Worm (Caenorhabditis elegans) whole organism, L4 larva: ENCODE results near the gene Y57E12B.4.

ENCODE experiments used
- Y75B8A.6 ChIP-seq: fragments of 200-800 bp; sonication (Bioruptor generic); IDR thresholded peaks from 2 replicates; pipeline ENCODE4 v1.3.6; 2022; ENCODE audit warnings: missing genetic modification reagents, missing genetic modification characterization, missing compliant biosample characterization
- ceh-20 ChIP-seq: fragments of 200-800 bp; sonication (Bioruptor generic); IDR thresholded peaks from 2 replicates; pipeline ENCODE4 v1.3.6; 2022; ENCODE audit warnings: missing genetic modification reagents, missing genetic modification characterization, missing compliant biosample characterization
- ceh-32 ChIP-seq: sonication (generic microtip); optimal IDR thresholded peaks from 2 replicates; lab custom pipeline; 2016; ENCODE audit warnings: mild to moderate bottlenecking, missing genetic modification characterization, missing compliant biosample characterization; ENCODE audit not compliant: poor library complexity
- egl-27 ChIP-seq: sonication (generic microtip); optimal IDR thresholded peaks from 3 replicates; lab custom pipeline; 2017; ENCODE audit warnings: missing biosample characterization, missing genetic modification reagents, missing genetic modification characterization
- lin-13 ChIP-seq: fragments of 150-350 bp; optimal IDR thresholded peaks from 2 replicates; lab custom pipeline; 2014; ENCODE audit warnings: missing biosample characterization, missing genetic modification reagents, missing genetic modification characterization
- nhr-237 ChIP-seq: sonication (generic microtip); optimal IDR thresholded peaks from 2 replicates; lab custom pipeline; 2017; ENCODE audit warnings: missing biosample characterization, missing genetic modification characterization
- nhr-28 ChIP-seq: fragments of 150-350 bp; optimal IDR thresholded peaks from 2 replicates; lab custom pipeline; 2014; ENCODE audit warnings: missing biosample characterization, missing genetic modification characterization
- nhr-6 ChIP-seq: fragments of 150-350 bp; optimal IDR thresholded peaks from 2 replicates; lab custom pipeline; 2014; ENCODE audit warnings: missing biosample characterization, missing genetic modification characterization
- pqm-1 ChIP-seq: sonication (generic microtip); optimal IDR thresholded peaks from 2 replicates; lab custom pipeline; 2017; ENCODE audit warnings: missing biosample characterization, missing genetic modification characterization
- snpc-4 ChIP-seq: fragments of 150-350 bp; optimal IDR thresholded peaks from 2 replicates; lab custom pipeline; 2014; ENCODE audit warnings: missing biosample characterization, missing genetic modification characterization
- spr-3 ChIP-seq: fragments of 200-800 bp; sonication (Bioruptor generic); optimal IDR thresholded peaks from 2 replicates; lab custom pipeline; 2018; ENCODE audit warnings: mild to moderate bottlenecking, missing genetic modification characterization, missing compliant biosample characterization

DNA sequence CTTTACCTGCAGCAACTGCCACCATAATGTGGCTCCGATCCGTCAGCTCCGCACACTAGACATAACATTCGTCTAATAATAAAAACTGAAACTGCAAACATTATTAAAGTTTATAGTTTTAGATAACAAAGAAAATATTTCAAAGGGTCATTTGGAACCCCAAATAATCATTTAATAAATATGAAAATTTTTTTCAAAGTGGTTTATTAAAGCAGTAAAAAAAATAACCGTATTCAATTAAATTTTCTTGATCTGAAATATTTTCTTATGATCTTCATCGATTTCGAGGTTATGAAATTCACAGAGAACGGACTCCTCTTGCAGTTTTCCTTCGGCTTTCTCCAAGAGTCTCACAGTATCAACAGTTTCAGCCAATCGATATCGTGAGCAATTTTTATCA, 38.6 kb upstream of the Y57E12B.4 start, which contains the start of gene nhr-163:
- no peak for TF ChIP-seq nhr-28
- no peak for TF ChIP-seq ceh-32 (tag; lab: Kevin White, UChicago)
- TF ChIP-seq lin-13 (GFP tag; lab: Kevin White, UChicago): no peak
- no peak for TF ChIP-seq snpc-4 (tag; lab: Kevin White, UChicago)
- no peak for TF ChIP-seq ceh-20
- TF ChIP-seq nhr-6 (tag; lab: Kevin White, UChicago): no peak
- no peak for TF ChIP-seq pqm-1
- no peak for TF ChIP-seq spr-3 (GFP tag; lab: Kevin White, UChicago)
- no peak for TF ChIP-seq egl-27 (tag; lab: Kevin White, UChicago)
- TF ChIP-seq nhr-237 (tag; lab: Kevin White, UChicago): no peak
- TF ChIP-seq Y75B8A.6 (GFP tag; lab: Robert Waterston, UW): no peak
